Fruit fly (Drosophila melanogaster) whole organism, embryonic: ENCODE data around the gene CG13386.

Experiments
- Bdp1 ChIP-seq: fragments of 200-800 bp; sonication (Bioruptor generic); optimal IDR thresholded peaks from 3 replicates; lab custom pipeline; 2016; ENCODE audit warnings: missing biosample characterization, missing genetic modification characterization
- CG10147 ChIP-seq: fragments of 200-800 bp; sonication (Bioruptor generic); optimal IDR thresholded peaks from 2 replicates; lab custom pipeline; 2019; ENCODE audit warnings: missing biosample characterization, mild to moderate bottlenecking, missing genetic modification characterization, moderate library complexity
- CG10462 ChIP-seq: fragments of 200-800 bp; sonication (Bioruptor generic); optimal IDR thresholded peaks from 2 replicates; lab custom pipeline; 2016; ENCODE audit warnings: missing biosample characterization, missing genetic modification characterization
- CG11398 ChIP-seq: fragments of 200-800 bp; sonication (Bioruptor generic); optimal IDR thresholded peaks from 2 replicates; lab custom pipeline; 2016; ENCODE audit warnings: missing biosample characterization, missing genetic modification characterization
- CG11560 ChIP-seq: fragments of 200-800 bp; sonication (Bioruptor generic); IDR thresholded peaks from 3 replicates; pipeline ENCODE4 v1.3.6; 2022; ENCODE audit warnings: missing biosample characterization, missing genetic modification characterization
- CG11696 ChIP-seq: fragments of 200-800 bp; sonication (Bioruptor generic); IDR thresholded peaks from 2 replicates; pipeline ENCODE4 v1.3.6; 2022; ENCODE audit warnings: missing biosample characterization, missing genetic modification characterization
- CG12155 ChIP-seq: fragments of 200-800 bp; sonication (Bioruptor generic); optimal IDR thresholded peaks from 3 replicates; lab custom pipeline; 2016; ENCODE audit warnings: missing biosample characterization, missing genetic modification characterization
- CG1603 ChIP-seq: fragments of 200-800 bp; sonication (Bioruptor generic); optimal IDR thresholded peaks from 2 replicates; lab custom pipeline; 2019; ENCODE audit warnings: missing biosample characterization, mild to moderate bottlenecking, missing genetic modification characterization, moderate library complexity
- CG16779 ChIP-seq: fragments of 200-800 bp; sonication (Bioruptor generic); IDR thresholded peaks from 2 replicates; pipeline ENCODE4 v1.3.6; 2022; ENCODE audit warnings: missing biosample characterization, missing genetic modification characterization
- CG16863 ChIP-seq: fragments of 200-800 bp; sonication (Bioruptor generic); optimal IDR thresholded peaks from 3 replicates; lab custom pipeline; 2016; ENCODE audit warnings: missing biosample characterization, missing genetic modification characterization
- CG17385 ChIP-seq: fragments of 200-800 bp; sonication (Bioruptor generic); optimal IDR thresholded peaks from 3 replicates; lab custom pipeline; 2018; ENCODE audit warnings: missing biosample characterization, mild to moderate bottlenecking, missing genetic modification characterization
- CG17829 ChIP-seq: fragments of 200-800 bp; optimal IDR thresholded peaks from 2 replicates; lab custom pipeline; 2019; ENCODE audit warnings: missing biosample characterization, mild to moderate bottlenecking, missing genetic modification characterization, moderate library complexity
- CG17912 ChIP-seq: fragments of 200-800 bp; sonication (Bioruptor generic); optimal IDR thresholded peaks from 2 replicates; lab custom pipeline; 2018; ENCODE audit warnings: missing biosample characterization, mild to moderate bottlenecking, missing genetic modification characterization
- CG18476 ChIP-seq: fragments of 200-800 bp; sonication (Bioruptor generic); optimal IDR thresholded peaks from 2 replicates; lab custom pipeline; 2016; ENCODE audit warnings: missing biosample characterization, mild to moderate bottlenecking, missing genetic modification characterization
- CG18599 ChIP-seq: fragments of 200-800 bp; sonication (Bioruptor generic); optimal IDR thresholded peaks from 3 replicates; lab custom pipeline; 2017; ENCODE audit warnings: missing biosample characterization, missing genetic modification characterization, mild to moderate bottlenecking, moderate library complexity, missing genetic modification reagents
- CG3065 ChIP-seq: fragments of 200-800 bp; sonication (Bioruptor generic); optimal IDR thresholded peaks from 2 replicates; lab custom pipeline; 2016; ENCODE audit warnings: missing biosample characterization, missing genetic modification characterization
- CG3163 ChIP-seq: fragments of 200-800 bp; sonication (Bioruptor generic); optimal IDR thresholded peaks from 3 replicates; lab custom pipeline; 2016; ENCODE audit warnings: missing biosample characterization, missing genetic modification characterization
- CG34422 ChIP-seq: fragments of 200-800 bp; sonication (Bioruptor generic); IDR thresholded peaks from 3 replicates; pipeline ENCODE4 v1.3.6; 2022; ENCODE audit warnings: missing biosample characterization, missing genetic modification characterization
- CG4820 ChIP-seq: fragments of 200-800 bp; sonication (Bioruptor generic); optimal IDR thresholded peaks from 3 replicates; lab custom pipeline; 2016; ENCODE audit warnings: missing biosample characterization, missing genetic modification characterization
- CG7372 ChIP-seq: fragments of 200-800 bp; sonication (Bioruptor generic); IDR thresholded peaks from 2 replicates; pipeline ENCODE4 v1.3.6; 2022; ENCODE audit warnings: missing biosample characterization, missing genetic modification characterization
- CG7786 ChIP-seq: fragments of 200-800 bp; sonication (Bioruptor generic); optimal IDR thresholded peaks from 2 replicates; lab custom pipeline; 2016; ENCODE audit warnings: missing biosample characterization, missing genetic modification characterization
- CG8089 ChIP-seq: fragments of 200-800 bp; sonication (Bioruptor generic); optimal IDR thresholded peaks from 3 replicates; lab custom pipeline; 2016; ENCODE audit warnings: missing biosample characterization, missing genetic modification characterization
- CG9727 ChIP-seq: fragments of 200-800 bp; sonication (Bioruptor generic); optimal IDR thresholded peaks from 3 replicates; lab custom pipeline; 2017; ENCODE audit warnings: missing biosample characterization, mild to moderate bottlenecking, missing genetic modification characterization
- CG9876 ChIP-seq: fragments of 200-800 bp; sonication (Bioruptor generic); optimal IDR thresholded peaks from 2 replicates; lab custom pipeline; 2016; ENCODE audit warnings: missing biosample characterization, missing genetic modification characterization
- CHES-1-like ChIP-seq: fragments of 200-800 bp; sonication (Bioruptor generic); optimal IDR thresholded peaks from 2 replicates; lab custom pipeline; 2016; ENCODE audit warnings: missing biosample characterization, missing genetic modification characterization
- E2f2 ChIP-seq: fragments of 200-800 bp; sonication (Bioruptor generic); IDR thresholded peaks from 2 replicates; pipeline ENCODE4 v1.3.6; 2022; ENCODE audit warnings: missing biosample characterization, missing genetic modification characterization
- Kr ChIP-seq: fragments of 200-800 bp; sonication (Bioruptor generic); optimal IDR thresholded peaks from 2 replicates; lab custom pipeline; 2017; ENCODE audit warnings: missing biosample characterization, mild to moderate bottlenecking, missing genetic modification characterization
- Nf-YA ChIP-seq: fragments of 200-800 bp; sonication (Bioruptor generic); IDR thresholded peaks from 2 replicates; pipeline ENCODE4 v1.3.6; 2022; ENCODE audit warnings: missing biosample characterization, missing genetic modification characterization
- Nf-YC ChIP-seq: fragments of 200-800 bp; optimal IDR thresholded peaks from 3 replicates; lab custom pipeline; 2019; ENCODE audit warnings: missing biosample characterization, mild to moderate bottlenecking, missing genetic modification characterization, moderate library complexity
- Tbp ChIP-seq: fragments of >200 bp; optimal IDR thresholded peaks from 2 replicates; lab custom pipeline; 2018; ENCODE audit warnings: missing biosample characterization, missing genetic modification characterization
- ash1 ChIP-seq: fragments of 200-800 bp; sonication (Bioruptor generic); optimal IDR thresholded peaks from 2 replicates; lab custom pipeline; 2018; ENCODE audit warnings: missing biosample characterization, mild to moderate bottlenecking, missing genetic modification characterization
- bab2 ChIP-seq: fragments of 200-800 bp; sonication (Bioruptor generic); optimal IDR thresholded peaks from 2 replicates; lab custom pipeline; 2016; ENCODE audit warnings: missing biosample characterization, missing genetic modification characterization
- chif ChIP-seq, 2 experiments: fragments of 200-800 bp; sonication (Bioruptor generic); optimal IDR thresholded peaks; 3 replicates each; lab custom pipeline; 2016; ENCODE audit warnings: missing biosample characterization in 2 of 2, missing genetic modification characterization in 2 of 2
- croc ChIP-seq: fragments of 200-800 bp; sonication (Bioruptor generic); conservative IDR thresholded peaks from 3 replicates; pipeline ENCODE4 v1.3.6; 2022; ENCODE audit warnings: missing biosample characterization, missing genetic modification characterization
- fd96Cb ChIP-seq: fragments of 200-800 bp; sonication (Bioruptor generic); optimal IDR thresholded peaks from 2 replicates; lab custom pipeline; 2018; ENCODE audit warnings: missing biosample characterization, mild to moderate bottlenecking, missing genetic modification characterization, moderate library complexity
- gcm2 ChIP-seq: fragments of 200-800 bp; sonication (Bioruptor generic); optimal IDR thresholded peaks from 2 replicates; lab custom pipeline; 2016; ENCODE audit warnings: missing biosample characterization, missing genetic modification characterization
- gfzf ChIP-seq: fragments of 200-800 bp; sonication (Bioruptor generic); optimal IDR thresholded peaks from 2 replicates; lab custom pipeline; 2016; ENCODE audit warnings: missing biosample characterization, mild to moderate bottlenecking, missing genetic modification characterization, moderate library complexity
- grau ChIP-seq: fragments of 200-800 bp; optimal IDR thresholded peaks from 3 replicates; lab custom pipeline; 2019; ENCODE audit warnings: missing biosample characterization, mild to moderate bottlenecking, missing genetic modification characterization, moderate library complexity
- gsb ChIP-seq: fragments of 200-800 bp; sonication (Bioruptor generic); IDR thresholded peaks from 2 replicates; pipeline ENCODE4 v1.3.6; 2022; ENCODE audit warnings: missing biosample characterization, missing genetic modification characterization
- lola ChIP-seq, 3 experiments: fragments of >200 bp in 2 of 3; fragments of 200-800 bp in 1 of 3; sonication (Bioruptor generic) in 1 of 3; optimal IDR thresholded peaks; 2 replicates each; lab custom pipeline; 2017 to 2019; ENCODE audit warnings: missing biosample characterization in 3 of 3, missing genetic modification characterization in 3 of 3, mild to moderate bottlenecking in 1 of 3, moderate library complexity in 1 of 3
- luna ChIP-seq: fragments of 200-800 bp; sonication (Bioruptor generic); optimal IDR thresholded peaks from 2 replicates; lab custom pipeline; 2016; ENCODE audit warnings: missing biosample characterization, missing genetic modification characterization
- mld ChIP-seq: fragments of 200-800 bp; sonication (Bioruptor generic); IDR thresholded peaks from 3 replicates; pipeline ENCODE4 v1.3.6; 2022; ENCODE audit warnings: missing biosample characterization, missing genetic modification characterization; ENCODE audit not compliant: partially characterized antibody
- onecut ChIP-seq: fragments of 200-800 bp; sonication (Bioruptor generic); IDR thresholded peaks from 2 replicates; pipeline ENCODE4 v1.3.6; 2022; ENCODE audit warnings: missing biosample characterization, missing genetic modification characterization
- p53 ChIP-seq: fragments of 200-800 bp; sonication (Bioruptor generic); optimal IDR thresholded peaks from 2 replicates; lab custom pipeline; 2016; ENCODE audit warnings: missing biosample characterization, missing genetic modification characterization
- pros ChIP-seq: fragments of 200-800 bp; sonication (Bioruptor generic); optimal IDR thresholded peaks from 3 replicates; lab custom pipeline; 2019; ENCODE audit warnings: missing biosample characterization, mild to moderate bottlenecking, missing genetic modification characterization, moderate library complexity
- schlank ChIP-seq: fragments of 200-800 bp; sonication (Bioruptor generic); optimal IDR thresholded peaks from 2 replicates; lab custom pipeline; 2018; ENCODE audit warnings: missing biosample characterization, mild to moderate bottlenecking, missing genetic modification characterization
- slou ChIP-seq: fragments of 200-800 bp; sonication (Bioruptor generic); optimal IDR thresholded peaks from 3 replicates; lab custom pipeline; 2016; ENCODE audit warnings: missing biosample characterization, missing genetic modification characterization
- tgo ChIP-seq: fragments of 200-800 bp; sonication (Bioruptor generic); IDR thresholded peaks from 3 replicates; pipeline ENCODE4 v1.3.6; 2022; ENCODE audit warnings: missing biosample characterization, missing genetic modification characterization
- tx ChIP-seq: fragments of 200-800 bp; sonication (Bioruptor generic); optimal IDR thresholded peaks from 2 replicates; lab custom pipeline; 2016; ENCODE audit warnings: missing biosample characterization, missing genetic modification characterization
- unpg ChIP-seq: fragments of 200-800 bp; sonication (Bioruptor generic); optimal IDR thresholded peaks from 3 replicates; lab custom pipeline; 2018; ENCODE audit warnings: missing biosample characterization, mild to moderate bottlenecking, missing genetic modification characterization, moderate library complexity
- vvl ChIP-seq: fragments of 200-800 bp; sonication (Bioruptor generic); IDR thresholded peaks from 2 replicates; pipeline ENCODE4 v1.3.6; 2022; ENCODE audit warnings: missing biosample characterization, missing genetic modification characterization

The CG13386 gene

DNA sequence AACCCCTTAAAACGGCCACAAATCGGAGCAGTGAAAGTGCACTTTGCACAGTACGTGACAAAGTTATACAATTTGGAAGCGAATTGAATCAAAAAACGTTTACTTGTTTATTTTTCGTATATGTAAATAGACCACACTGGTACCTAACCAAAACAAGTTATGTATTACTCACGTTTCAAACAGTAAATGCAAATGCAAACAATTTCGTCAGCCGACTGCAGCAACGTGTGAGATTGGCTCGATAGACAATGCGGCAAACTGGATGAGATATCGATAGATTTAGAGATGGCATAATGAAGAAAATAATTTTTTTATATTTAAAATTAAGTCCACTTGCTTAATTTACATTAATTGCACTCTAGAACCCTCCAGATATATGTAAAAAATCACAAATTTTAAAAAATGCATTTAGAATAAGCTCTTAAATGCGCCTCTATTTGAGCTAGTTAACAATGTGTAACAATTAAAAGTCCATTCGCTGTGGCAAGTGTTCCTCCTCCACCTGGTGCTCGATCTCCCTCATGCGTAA, 17.2 kb upstream of the CG13386 start, which contains the start of gene AlaRS (continued):
- TF ChIP-seq CG16779 (GFP tag; lab: Robert Waterston, UW) (no peak), CG9876 (GFP tag; lab: Kevin White, UChicago) (no peak), lola (GFP tag; optimal IDR thresholded peaks at IDR 0.05; lab: Kevin White, UChicago) (peak in 1 of 3 experiments; percentile 29), CG3065 (GFP tag; lab: Kevin White, UChicago) (no peak), gsb (GFP tag; lab: Robert Waterston, UW) (no peak), CG11696 (GFP tag; lab: Robert Waterston, UW) (no peak), mld (no peak), Bdp1 (GFP tag; lab: Kevin White, UChicago) (no peak), CG17385 (GFP tag; lab: Kevin White, UChicago) (peak; percentile 37), grau (peak; percentile 66), onecut (GFP tag; lab: Robert Waterston, UW) (peak; percentile 10; the same call in 1 of the 2 replicates), CG10147 (GFP tag; lab: Kevin White, UChicago) (peak; percentile 21), ash1 (GFP tag; lab: Kevin White, UChicago) (no peak), Nf-YC (tag; lab: Kevin White, UChicago) (peak; percentile 40), CG11560 (no peak), CG8089 (no peak), CG12155 (peak; percentile 57), CG3163 (GFP tag; lab: Kevin White, UChicago) (no peak), schlank (no peak), CG16863 (GFP tag; lab: Kevin White, UChicago) (no peak), slou (no peak), p53 (GFP tag; lab: Kevin White, UChicago) (no peak), tx (GFP tag; lab: Kevin White, UChicago) (no peak), CG34422 (GFP tag; lab: Robert Waterston, UW) (0 out of 3 replicates have a peak, but pooled peaks have one; percentile 26), pros (no peak), CG10462 (GFP tag; lab: Kevin White, UChicago) (no peak), bab2 (GFP tag; lab: Kevin White, UChicago) (no peak), CG4820 (GFP tag; lab: Kevin White, UChicago) (peak; percentile 17), fd96Cb (tag; lab: Kevin White, UChicago) (no peak), CG11398 (GFP tag; lab: Kevin White, UChicago) (no peak), gcm2 (GFP tag; lab: Kevin White, UChicago) (no peak), vvl (GFP tag; lab: Robert Waterston, UW) (peak; percentile 44; the same call in 1 of the 2 replicates), CG1603 (tag; lab: Kevin White, UChicago) (peak; percentile 28), CG7372 (GFP tag; lab: Robert Waterston, UW) (no peak), CG17912 (GFP tag; lab: Kevin White, UChicago) (no peak), luna (GFP tag; lab: Kevin White, UChicago) (no peak), unpg (GFP tag; lab: Kevin White, UChicago) (peak; percentile 41), Tbp (GFP tag; lab: Kevin White, UChicago) (no peak), CG18599 (GFP tag; lab: Kevin White, UChicago) (peak; percentile 56), Kr (GFP tag; lab: Kevin White, UChicago) (no peak), CG7786 (no peak), CG17829 (peak; percentile 67), CG9727 (peak; percentile 8), CHES-1-like (GFP tag; lab: Kevin White, UChicago) (no peak), croc (GFP tag; lab: Robert Waterston, UW) (no peak), chif (GFP tag; optimal IDR thresholded peaks at IDR 0.05; lab: Kevin White, UChicago) (no peak), Nf-YA (no peak), E2f2 (GFP tag; lab: Robert Waterston, UW) (peak; percentile 53; the same call in 1 of the 2 replicates), tgo (peak; percentile 13; the same call in 1 of the 3 replicates), gfzf (GFP tag; lab: Kevin White, UChicago) (no peak), CG18476 (GFP tag; lab: Kevin White, UChicago) (peak; percentile 12)
